Worm (Caenorhabditis elegans): Measurements from ENCODE around the gene cat-4.

ce11 chrV:10574197-10574596 lies 9.5 kb downstream of the cat-4 start:
- TF ChIP-seq pha-4 (tag; optimal IDR thresholded peaks at IDR 0.05) = no peak
- no peak for TF ChIP-seq unc-62 (GFP tag; optimal IDR thresholded peaks at IDR 0.05)
- TF ChIP-seq snpc-4 (GFP tag; optimal IDR thresholded peaks at IDR 0.05) = no peak
- TF ChIP-seq snpc-4 (tag; optimal IDR thresholded peaks at IDR 0.05) = no peak
- TF ChIP-seq unc-130 (GFP tag; optimal IDR thresholded peaks at IDR 0.05) = no peak
- no peak for TF ChIP-seq him-1 (tag; optimal IDR thresholded peaks at IDR 0.05)
- no peak for TF ChIP-seq lag-1 (GFP tag; IDR thresholded peaks at IDR 0.05)
- no peak for TF ChIP-seq cebp-1 (GFP tag; IDR thresholded peaks at IDR 0.05)
- TF ChIP-seq cebp-1 (tag; optimal IDR thresholded peaks at IDR 0.05) = no peak
- no peak for TF ChIP-seq nfyb-1 (GFP tag; IDR thresholded peaks at IDR 0.05)
- no peak for TF ChIP-seq T07F8.4 (tag; optimal IDR thresholded peaks at IDR 0.05)

Measured in whole organism, young adult.